Worm (Caenorhabditis elegans) whole organism, young adult: ENCODE data around the gene mlh-1.

Experiments used
- B0019.2 ChIP-seq: fragments of 200-800 bp; sonication (Bioruptor generic); conservative IDR thresholded peaks from 2 replicates; pipeline ENCODE4 v1.3.6; 2022; ENCODE audit warnings: missing genetic modification reagents, missing genetic modification characterization, missing compliant biosample characterization
- B0336.3 ChIP-seq: fragments of 200-800 bp; sonication (Bioruptor generic); IDR thresholded peaks from 2 replicates; pipeline ENCODE4 v1.3.6; 2022; ENCODE audit warnings: missing genetic modification characterization, missing compliant biosample characterization
- C06A6.2 ChIP-seq: fragments of 200-800 bp; sonication (Bioruptor generic); conservative IDR thresholded peaks from 2 replicates; pipeline ENCODE4 v1.3.6; 2022; ENCODE audit warnings: missing genetic modification characterization, missing compliant biosample characterization
- D2030.7 ChIP-seq: fragments of 200-800 bp; sonication (Bioruptor generic); IDR thresholded peaks from 2 replicates; pipeline ENCODE4 v1.3.6; 2022; ENCODE audit warnings: missing genetic modification reagents, missing genetic modification characterization, missing compliant biosample characterization
- F22D6.2 ChIP-seq: sonication (generic microtip); optimal IDR thresholded peaks from 2 replicates; lab custom pipeline; 2016; ENCODE audit warnings: mild to moderate bottlenecking, missing genetic modification characterization, missing compliant biosample characterization
- F23B12.7 ChIP-seq: sonication (generic microtip); optimal IDR thresholded peaks from 2 replicates; lab custom pipeline; 2017; ENCODE audit warnings: missing genetic modification characterization, mild to moderate bottlenecking, missing compliant biosample characterization, antibody characterized with exemption, moderate library complexity; ENCODE audit not compliant: insufficient read depth
- F33H1.4 ChIP-seq: fragments of 200-800 bp; sonication (Bioruptor generic); IDR thresholded peaks from 2 replicates; pipeline ENCODE4 v1.3.6; 2022; ENCODE audit warnings: missing genetic modification reagents, missing genetic modification characterization, missing compliant biosample characterization
- F37B4.10 ChIP-seq: fragments of 200-800 bp; sonication (Bioruptor generic); IDR thresholded peaks from 2 replicates; pipeline ENCODE4 v1.3.6; 2022; ENCODE audit warnings: missing genetic modification characterization, missing compliant biosample characterization
- F39B2.1 ChIP-seq: fragments of 200-800 bp; sonication (Bioruptor generic); IDR thresholded peaks from 2 replicates; pipeline ENCODE4 v1.3.6; 2022; ENCODE audit warnings: missing genetic modification reagents, missing genetic modification characterization, missing compliant biosample characterization
- F57C9.4 ChIP-seq: sonication (generic microtip); optimal IDR thresholded peaks from 2 replicates; lab custom pipeline; 2017; ENCODE audit warnings: mild to moderate bottlenecking, missing genetic modification characterization, missing compliant biosample characterization
- T26A5.8 ChIP-seq: sonication (generic microtip); optimal IDR thresholded peaks from 2 replicates; lab custom pipeline; 2016; ENCODE audit warnings: missing genetic modification characterization, missing compliant biosample characterization
- Y53F4B.3 ChIP-seq: fragments of 200-800 bp; sonication (Bioruptor generic); IDR thresholded peaks from 2 replicates; pipeline ENCODE4 v1.3.6; 2022; ENCODE audit warnings: missing genetic modification reagents, missing genetic modification characterization, missing compliant biosample characterization
- Y53G8AR.9 ChIP-seq: fragments of 200-800 bp; sonication (Bioruptor generic); conservative IDR thresholded peaks from 2 replicates; pipeline ENCODE4 v1.3.6; 2022; ENCODE audit warnings: missing genetic modification reagents, missing genetic modification characterization, missing compliant biosample characterization
- Y56A3A.18 ChIP-seq: fragments of 200-800 bp; sonication (Bioruptor generic); IDR thresholded peaks from 2 replicates; pipeline ENCODE4 v1.3.6; 2022; ENCODE audit warnings: missing genetic modification reagents, missing genetic modification characterization, missing compliant biosample characterization
- Y67H2A.10 ChIP-seq: fragments of 200-800 bp; sonication (Bioruptor generic); conservative IDR thresholded peaks from 2 replicates; pipeline ENCODE4 v1.3.6; 2022; ENCODE audit warnings: missing genetic modification reagents, missing genetic modification characterization, missing compliant biosample characterization
- Y95B8A.8 ChIP-seq: fragments of 200-800 bp; sonication (Bioruptor generic); IDR thresholded peaks from 2 replicates; pipeline ENCODE4 v1.3.6; 2022; ENCODE audit warnings: missing genetic modification reagents, missing genetic modification characterization, missing compliant biosample characterization
- atf-7 ChIP-seq: sonication (generic microtip); optimal IDR thresholded peaks from 2 replicates; lab custom pipeline; 2017; ENCODE audit warnings: mild to moderate bottlenecking, missing genetic modification characterization, missing compliant biosample characterization
- athp-1 ChIP-seq: sonication (generic microtip); optimal IDR thresholded peaks from 2 replicates; lab custom pipeline; 2017; ENCODE audit warnings: mild to moderate bottlenecking, missing genetic modification characterization, missing compliant biosample characterization
- attf-6 ChIP-seq: fragments of 200-800 bp; sonication (Bioruptor generic); IDR thresholded peaks from 2 replicates; pipeline ENCODE4 v1.3.6; 2022; ENCODE audit warnings: missing genetic modification reagents, missing genetic modification characterization, missing compliant biosample characterization
- ceh-100 ChIP-seq: fragments of 200-800 bp; sonication (Bioruptor generic); IDR thresholded peaks from 2 replicates; pipeline ENCODE4 v1.3.6; 2022; ENCODE audit warnings: missing genetic modification reagents, missing genetic modification characterization, missing compliant biosample characterization
- ceh-27 ChIP-seq: fragments of 200-800 bp; sonication (Bioruptor generic); optimal IDR thresholded peaks from 2 replicates; lab custom pipeline; 2018; ENCODE audit warnings: mild to moderate bottlenecking, missing genetic modification characterization, moderate library complexity, missing compliant biosample characterization
- dpl-1 ChIP-seq: fragments of 150-350 bp; optimal IDR thresholded peaks from 2 replicates; lab custom pipeline; 2014; ENCODE audit warnings: missing biosample characterization, missing genetic modification reagents, missing genetic modification characterization
- gei-17 ChIP-seq: fragments of 200-800 bp; sonication (Bioruptor generic); optimal IDR thresholded peaks from 2 replicates; lab custom pipeline; 2018; ENCODE audit warnings: mild to moderate bottlenecking, missing genetic modification characterization, missing compliant biosample characterization
- him-1 ChIP-seq: sonication (generic microtip); optimal IDR thresholded peaks from 2 replicates; lab custom pipeline; 2016; ENCODE audit warnings: missing genotype, missing genetic modification reagents, missing genetic modification characterization, missing compliant biosample characterization
- lag-1 ChIP-seq: fragments of 200-800 bp; sonication (Bioruptor generic); IDR thresholded peaks from 2 replicates; pipeline ENCODE4 v1.3.6; 2022; ENCODE audit warnings: missing genetic modification reagents, missing genetic modification characterization, missing compliant biosample characterization
- let-526 ChIP-seq: fragments of 200-800 bp; sonication (Bioruptor generic); IDR thresholded peaks from 2 replicates; pipeline ENCODE4 v1.3.6; 2022; ENCODE audit warnings: missing genetic modification reagents, missing genetic modification characterization, missing compliant biosample characterization
- let-607 ChIP-seq, 2 experiments: fragments of 200-800 bp in 1 of 2; sonication (Bioruptor generic) in 1 of 2; sonication (generic microtip) in 1 of 2; optimal IDR thresholded peaks; 2 replicates each; lab custom pipeline; 2016 to 2018; ENCODE audit warnings: mild to moderate bottlenecking in 2 of 2, missing compliant biosample characterization in 2 of 2, missing genetic modification characterization in 2 of 2, moderate library complexity in 2 of 2, missing genotype in 1 of 2
- lin-35 ChIP-seq, 3 experiments: fragments of 150-350 bp in 2 of 3; sonication (generic microtip) in 1 of 3; optimal IDR thresholded peaks; 2 replicates each; lab custom pipeline; 2014 to 2018; ENCODE audit warnings: missing biosample characterization in 3 of 3, missing genetic modification characterization in 3 of 3, missing genetic modification reagents in 3 of 3
- lin-40 ChIP-seq: sonication (generic microtip); optimal IDR thresholded peaks from 2 replicates; lab custom pipeline; 2016; ENCODE audit warnings: missing genetic modification characterization, mild to moderate bottlenecking, missing compliant biosample characterization, missing genotype, missing genetic modification reagents
- lsy-27 ChIP-seq: sonication (generic microtip); optimal IDR thresholded peaks from 2 replicates; lab custom pipeline; 2017; ENCODE audit warnings: missing genetic modification characterization, mild to moderate bottlenecking, missing compliant biosample characterization, antibody characterized with exemption, missing genotype, borderline replicate concordance; ENCODE audit not compliant: insufficient read depth
- madf-8 ChIP-seq: fragments of 200-800 bp; sonication (Bioruptor generic); conservative IDR thresholded peaks from 2 replicates; pipeline ENCODE4 v1.3.6; 2022; ENCODE audit warnings: missing genetic modification reagents, missing genetic modification characterization, missing compliant biosample characterization
- nfya-1 ChIP-seq: sonication (generic microtip); optimal IDR thresholded peaks from 2 replicates; lab custom pipeline; 2017; ENCODE audit warnings: antibody characterized with exemption, missing compliant biosample characterization, missing genetic modification characterization, borderline replicate concordance; ENCODE audit not compliant: insufficient read depth
- nfya-2 ChIP-seq: fragments of 200-800 bp; sonication (Bioruptor generic); IDR thresholded peaks from 2 replicates; pipeline ENCODE4 v1.3.6; 2022; ENCODE audit warnings: missing genetic modification reagents, missing genetic modification characterization, missing compliant biosample characterization
- nfyb-1 ChIP-seq: fragments of 200-800 bp; sonication (Bioruptor generic); IDR thresholded peaks from 2 replicates; pipeline ENCODE4 v1.3.6; 2022; ENCODE audit warnings: missing genetic modification reagents, missing genetic modification characterization, missing compliant biosample characterization
- nhr-90 ChIP-seq: sonication (generic microtip); optimal IDR thresholded peaks from 2 replicates; lab custom pipeline; 2016; ENCODE audit warnings: missing genotype, mild to moderate bottlenecking, missing genetic modification characterization, missing compliant biosample characterization
- rec-8 ChIP-seq, 2 experiments: sonication (generic microtip); optimal IDR thresholded peaks; 2 replicates each; lab custom pipeline; 2016; ENCODE audit warnings: mild to moderate bottlenecking in 2 of 2, missing genetic modification characterization in 2 of 2, missing genetic modification reagents in 2 of 2, missing genotype in 2 of 2, missing biosample characterization in 1 of 2, missing compliant biosample characterization in 1 of 2, moderate library complexity in 1 of 2
- snpc-1.1 ChIP-seq: sonication (generic microtip); optimal IDR thresholded peaks from 2 replicates; lab custom pipeline; 2017; ENCODE audit warnings: missing genetic modification characterization, mild to moderate bottlenecking, missing compliant biosample characterization, antibody characterized with exemption, moderate library complexity, missing genotype, missing genetic modification reagents; ENCODE audit not compliant: insufficient read depth
- snpc-1.3 ChIP-seq: sonication (generic microtip); optimal IDR thresholded peaks from 2 replicates; lab custom pipeline; 2017; ENCODE audit warnings: missing genetic modification characterization, mild to moderate bottlenecking, missing compliant biosample characterization, antibody characterized with exemption, moderate library complexity, missing genotype, missing genetic modification reagents; ENCODE audit not compliant: insufficient read depth
- somi-1 ChIP-seq: fragments of 200-800 bp; sonication (Bioruptor generic); optimal IDR thresholded peaks from 2 replicates; lab custom pipeline; 2018; ENCODE audit warnings: mild to moderate bottlenecking, missing genetic modification characterization, missing compliant biosample characterization
- tlf-1 ChIP-seq: fragments of 200-800 bp; sonication (Bioruptor generic); optimal IDR thresholded peaks from 2 replicates; lab custom pipeline; 2018; ENCODE audit warnings: mild to moderate bottlenecking, missing genetic modification characterization, missing compliant biosample characterization
- unc-62 ChIP-seq: fragments of 150-350 bp; optimal IDR thresholded peaks from 2 replicates; lab custom pipeline; 2014; ENCODE audit warnings: missing biosample characterization, missing genetic modification reagents, missing genetic modification characterization
- xnd-1 ChIP-seq: sonication (generic microtip); optimal IDR thresholded peaks from 2 replicates; lab custom pipeline; 2016; ENCODE audit warnings: missing genotype, missing genetic modification reagents, missing genetic modification characterization, missing compliant biosample characterization
- ztf-22 ChIP-seq: fragments of 200-800 bp; sonication (Bioruptor generic); optimal IDR thresholded peaks from 2 replicates; lab custom pipeline; 2018; ENCODE audit warnings: mild to moderate bottlenecking, missing genetic modification characterization, moderate library complexity, missing compliant biosample characterization
- ztf-26 ChIP-seq: sonication (generic microtip); optimal IDR thresholded peaks from 2 replicates; lab custom pipeline; 2017; ENCODE audit warnings: missing genetic modification characterization, missing compliant biosample characterization

The mlh-1 gene

ce11 chrIII:13464493-13465362, 49.6 kb downstream of the mlh-1 start, which contains the start of gene kel-3 (continued):
- peak; percentile 83; the same call in 1 of the 2 replicates for TF ChIP-seq nfya-2 (GFP tag; lab: Robert Waterston, UW)
- TF ChIP-seq Y56A3A.18 = peak; percentile 94
- peak; percentile 20; the same call in 1 of the 2 replicates for TF ChIP-seq madf-8 (GFP tag; lab: Robert Waterston, UW)
- TF ChIP-seq gei-17 (GFP tag; lab: Kevin White, UChicago) = peak; percentile 10
- TF ChIP-seq B0336.3 (GFP tag; lab: Robert Waterston, UW) = peak; percentile 95
- TF ChIP-seq Y67H2A.10 (GFP tag; lab: Robert Waterston, UW) = no peak
- peak; percentile 92 for TF ChIP-seq F57C9.4
- TF ChIP-seq ztf-26 (tag; lab: Kevin White, UChicago) = peak; percentile 77
- peak; percentile 80 for TF ChIP-seq nhr-90 (tag; lab: Kevin White, UChicago)
- peak; percentile 98 for TF ChIP-seq T26A5.8
- peak; percentile 94 for TF ChIP-seq nfyb-1
- TF ChIP-seq snpc-1.3 (tag; lab: Kevin White, UChicago) = peak; percentile 90
- TF ChIP-seq lsy-27 (tag; lab: Kevin White, UChicago) = no peak
- no peak for TF ChIP-seq dpl-1
- peak; percentile 90 for TF ChIP-seq Y95B8A.8
- TF ChIP-seq C06A6.2 = peak; percentile 73
- TF ChIP-seq lin-35 (GFP tag; optimal IDR thresholded peaks at IDR 0.05; lab: Kevin White, UChicago) = peak in 2 of 3 experiments; percentile 62 to 89
- peak; percentile 57 for TF ChIP-seq snpc-1.1 (tag; lab: Kevin White, UChicago)
- peak; percentile 91 for TF ChIP-seq D2030.7 (GFP tag; lab: Robert Waterston, UW)
- peak; percentile 27 for TF ChIP-seq ceh-27 (GFP tag; lab: Kevin White, UChicago)
- no peak for TF ChIP-seq lag-1 (GFP tag; lab: Robert Waterston, UW)
- TF ChIP-seq ceh-100 (GFP tag; lab: Robert Waterston, UW) = peak; percentile 76
- peak; percentile 73 for TF ChIP-seq F23B12.7 (tag; lab: Kevin White, UChicago)
- TF ChIP-seq athp-1 = peak; percentile 98
- peak; percentile 81 for TF ChIP-seq atf-7 (tag; lab: Kevin White, UChicago)
- TF ChIP-seq ztf-22 (GFP tag; lab: Kevin White, UChicago) = peak; percentile 95
- peak; percentile 84 for TF ChIP-seq F39B2.1 (GFP tag; lab: Robert Waterston, UW)
- 0 out of 2 replicates have a peak, but pooled peaks have one; percentile 57 for TF ChIP-seq F37B4.10 (GFP tag; lab: Robert Waterston, UW)
- TF ChIP-seq tlf-1 (GFP tag; lab: Kevin White, UChicago) = peak; percentile 97
- TF ChIP-seq somi-1 (GFP tag; lab: Kevin White, UChicago) = peak; percentile 77
- TF ChIP-seq F33H1.4 (GFP tag; lab: Robert Waterston, UW) = peak; percentile 67
- TF ChIP-seq lin-40 (tag; lab: Kevin White, UChicago) = peak; percentile 51
- no peak for TF ChIP-seq unc-62 (GFP tag; lab: Kevin White, UChicago)
- TF ChIP-seq nfya-1 (tag; lab: Kevin White, UChicago) = no peak
- peak; percentile 33 for TF ChIP-seq xnd-1
- TF ChIP-seq let-526 (GFP tag; lab: Robert Waterston, UW) = peak; percentile 82
- no peak for TF ChIP-seq Y53F4B.3 (GFP tag; lab: Robert Waterston, UW)
- peak; percentile 54 for TF ChIP-seq him-1 (tag; lab: Kevin White, UChicago)
- TF ChIP-seq B0019.2 (GFP tag; lab: Robert Waterston, UW) = 0 out of 2 replicates have a peak, but pooled peaks have one; percentile 42
- peak; percentile 27 for TF ChIP-seq F22D6.2 (tag; lab: Kevin White, UChicago)
- peak; percentile 60 to 71 for TF ChIP-seq let-607 (tag; optimal IDR thresholded peaks at IDR 0.05; lab: Kevin White, UChicago)
- TF ChIP-seq Y53G8AR.9 = peak; percentile 97
- TF ChIP-seq rec-8 (tag; optimal IDR thresholded peaks at IDR 0.05; lab: Kevin White, UChicago) = peak; percentile 31 to 57
- TF ChIP-seq attf-6 (GFP tag; lab: Robert Waterston, UW) = peak; percentile 87
